Worm (Caenorhabditis elegans) whole organism, L1 larva: ENCODE measurements around the gene col-42.

Source experiments
- egl-27 ChIP-seq, 2 experiments: fragments of 150-350 bp in 1 of 2; sonication (generic microtip); optimal IDR thresholded peaks; 3 replicates each; lab custom pipeline; 2017 to 2018; ENCODE audit warnings: missing biosample characterization in 2 of 2, missing genetic modification characterization in 2 of 2, missing genetic modification reagents in 2 of 2
- nhr-12 ChIP-seq: sonication (generic microtip); optimal IDR thresholded peaks from 2 replicates; lab custom pipeline; 2017; ENCODE audit warnings: missing biosample characterization, missing genetic modification characterization
- nhr-84 ChIP-seq: sonication (generic microtip); optimal IDR thresholded peaks from 2 replicates; lab custom pipeline; 2017; ENCODE audit warnings: missing biosample characterization, missing genetic modification characterization
- snpc-4 ChIP-seq: fragments of 150-350 bp; optimal IDR thresholded peaks from 2 replicates; lab custom pipeline; 2014; ENCODE audit warnings: missing biosample characterization, missing genetic modification characterization

DNA sequence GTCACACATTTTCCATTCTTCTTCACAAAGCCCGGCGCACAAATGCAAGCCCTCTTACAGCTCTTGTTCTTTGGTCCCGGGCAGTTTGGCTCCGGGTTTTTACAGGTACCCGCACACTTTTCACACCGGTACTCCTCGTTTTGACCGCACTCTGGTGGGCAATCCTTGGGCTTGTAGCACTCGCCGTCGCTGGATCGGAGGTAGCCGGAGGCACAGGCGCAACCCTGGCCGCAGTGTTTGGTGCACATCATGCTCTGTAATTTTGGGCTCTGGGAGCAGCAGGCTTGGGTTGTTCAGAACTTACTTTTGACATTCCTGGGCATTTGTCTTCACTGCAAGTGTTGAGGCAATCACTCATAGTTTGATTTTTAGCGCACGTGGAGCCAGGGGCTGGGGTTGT, 19.1 kb downstream of the col-42 start:
- TF ChIP-seq egl-27 (tag; optimal IDR thresholded peaks at IDR 0.05; lab: Kevin White, UChicago) (no peak), snpc-4 (tag; lab: Kevin White, UChicago) (no peak), nhr-12 (tag; lab: Kevin White, UChicago) (no peak), nhr-84 (tag; lab: Kevin White, UChicago) (no peak)
